Worm (Caenorhabditis elegans): ENCODE results near the gene C33H5.2.

C33H5.2 gene

ce11 chrIV:7774206-7774605, 30.6 kb upstream of the C33H5.2 start, which contains the start of the genes hcf-1 and swd-2.2:
Gene hcf-1, minus strand, starts transcription at chrIV:7774275.
Gene swd-2.2, plus strand, starts transcription at chrIV:7774411.
- TF ChIP-seq ets-7 (tag; optimal IDR thresholded peaks at IDR 0.05) (no peak), B0310.2 (tag; optimal IDR thresholded peaks at IDR 0.05) (no peak), F13C5.2 (tag; optimal IDR thresholded peaks at IDR 0.05) (no peak), pes-1 (GFP tag; IDR thresholded peaks at IDR 0.05) (no peak), hmg-4 (GFP tag; optimal IDR thresholded peaks at IDR 0.05) (no peak)

- TF ChIP-seq ama-1 (optimal IDR thresholded peaks at IDR 0.05) (no peak), hnd-1 (tag; optimal IDR thresholded peaks at IDR 0.05) (no peak), B0310.2 (tag; optimal IDR thresholded peaks at IDR 0.05) (no peak), ets-7 (tag; optimal IDR thresholded peaks at IDR 0.05) (no peak), scrt-1 (GFP tag; IDR thresholded peaks at IDR 0.05) (no peak), aly-1 (tag; optimal IDR thresholded peaks at IDR 0.05) (no peak), ceh-13 (GFP tag; optimal IDR thresholded peaks at IDR 0.05) (no peak), hmbx-1 (tag; optimal IDR thresholded peaks at IDR 0.05) (no peak), hmg-4 (GFP tag; optimal IDR thresholded peaks at IDR 0.05) (no peak), tbx-37 (GFP tag; conservative IDR thresholded peaks at IDR 0.05) (no peak), ceh-36 (tag; optimal IDR thresholded peaks at IDR 0.05) (no peak), pes-1 (GFP tag; IDR thresholded peaks at IDR 0.05) (no peak), F13C5.2 (tag; optimal IDR thresholded peaks at IDR 0.05) (no peak), tbx-11 (GFP tag; IDR thresholded peaks at IDR 0.05) (no peak), flt-1 (GFP tag; IDR thresholded peaks at IDR 0.05) (no peak), sea-1 (GFP tag; conservative IDR thresholded peaks at IDR 0.05) (no peak), tra-4 (tag; optimal IDR thresholded peaks at IDR 0.05) (no peak)
Observed at ce11 chrIV:7775725-7776124, 29.1 kb upstream of the C33H5.2 start, which contains the start of gene swd-2.1. Gene swd-2.1, plus strand, starts transcription at chrIV:7776025.

ce11 chrIV:7778865-7779264, 26.0 kb upstream of the C33H5.2 start, which contains the start of gene rpap-3:
Gene rpap-3, minus strand, starts transcription at chrIV:7778965.
- TF ChIP-seq scrt-1 (GFP tag; IDR thresholded peaks at IDR 0.05) (no peak), F13C5.2 (tag; optimal IDR thresholded peaks at IDR 0.05) (no peak), tra-4 (tag; optimal IDR thresholded peaks at IDR 0.05) (no peak), ama-1 (optimal IDR thresholded peaks at IDR 0.05) (no peak), ets-7 (tag; optimal IDR thresholded peaks at IDR 0.05) (no peak), B0310.2 (tag; optimal IDR thresholded peaks at IDR 0.05) (no peak), flt-1 (GFP tag; IDR thresholded peaks at IDR 0.05) (no peak), hmbx-1 (tag; optimal IDR thresholded peaks at IDR 0.05) (no peak), tbx-37 (GFP tag; conservative IDR thresholded peaks at IDR 0.05) (no peak), pes-1 (GFP tag; IDR thresholded peaks at IDR 0.05) (no peak), aly-1 (tag; optimal IDR thresholded peaks at IDR 0.05) (no peak), tbx-11 (GFP tag; IDR thresholded peaks at IDR 0.05) (no peak), ceh-13 (GFP tag; optimal IDR thresholded peaks at IDR 0.05) (no peak)

ce11 chrIV:7782292-7782691, 22.5 kb upstream of the C33H5.2 start, which contains the start of gene sec-10:
Gene sec-10, minus strand, starts transcription at chrIV:7782499.
- no peak for TF ChIP-seq aly-1 (tag; optimal IDR thresholded peaks at IDR 0.05)
- no peak for TF ChIP-seq tra-4 (tag; optimal IDR thresholded peaks at IDR 0.05)
- no peak for TF ChIP-seq hmg-4 (GFP tag; optimal IDR thresholded peaks at IDR 0.05)
- no peak for TF ChIP-seq F13C5.2 (tag; optimal IDR thresholded peaks at IDR 0.05)
- TF ChIP-seq tbx-37 (GFP tag; conservative IDR thresholded peaks at IDR 0.05): no peak
- no peak for TF ChIP-seq ceh-13 (GFP tag; optimal IDR thresholded peaks at IDR 0.05)
- no peak for TF ChIP-seq B0310.2 (tag; optimal IDR thresholded peaks at IDR 0.05)
- TF ChIP-seq pes-1 (GFP tag; IDR thresholded peaks at IDR 0.05): no peak
- no peak for TF ChIP-seq ets-7 (tag; optimal IDR thresholded peaks at IDR 0.05)
- no peak for TF ChIP-seq hnd-1 (tag; optimal IDR thresholded peaks at IDR 0.05)
- no peak for TF ChIP-seq ama-1 (optimal IDR thresholded peaks at IDR 0.05)
- no peak for TF ChIP-seq scrt-1 (GFP tag; IDR thresholded peaks at IDR 0.05)

- TF ChIP-seq hmbx-1 (tag; optimal IDR thresholded peaks at IDR 0.05): no peak
- TF ChIP-seq flt-1 (GFP tag; IDR thresholded peaks at IDR 0.05): no peak
Observed at ce11 chrIV:7783801-7784411, 20.9 kb upstream of the C33H5.2 start, which contains the start of gene tag-321. Gene tag-321, minus strand, starts transcription at chrIV:7783851.

ce11 chrIV:7785506-7786065, 19.3 kb upstream of the C33H5.2 start, which contains the start of gene tag-322:
Gene tag-322, minus strand, starts transcription at chrIV:7785556.
- TF ChIP-seq hmbx-1 (tag; optimal IDR thresholded peaks at IDR 0.05) (no peak), aly-1 (tag; optimal IDR thresholded peaks at IDR 0.05) (no peak), F13C5.2 (tag; optimal IDR thresholded peaks at IDR 0.05) (no peak), tbx-37 (GFP tag; conservative IDR thresholded peaks at IDR 0.05) (no peak), B0310.2 (tag; optimal IDR thresholded peaks at IDR 0.05) (no peak), ama-1 (optimal IDR thresholded peaks at IDR 0.05) (no peak), tbx-11 (GFP tag; IDR thresholded peaks at IDR 0.05) (no peak), ceh-13 (GFP tag; optimal IDR thresholded peaks at IDR 0.05) (no peak), flt-1 (GFP tag; IDR thresholded peaks at IDR 0.05) (no peak), hmg-4 (GFP tag; optimal IDR thresholded peaks at IDR 0.05) (no peak), hnd-1 (tag; optimal IDR thresholded peaks at IDR 0.05) (no peak), tra-4 (tag; optimal IDR thresholded peaks at IDR 0.05) (no peak), sea-1 (GFP tag; conservative IDR thresholded peaks at IDR 0.05) (no peak), scrt-1 (GFP tag; IDR thresholded peaks at IDR 0.05) (no peak), ets-7 (tag; optimal IDR thresholded peaks at IDR 0.05) (no peak), pes-1 (GFP tag; IDR thresholded peaks at IDR 0.05) (no peak), ceh-36 (tag; optimal IDR thresholded peaks at IDR 0.05) (no peak)

ce11 chrIV:7789521-7789949, 15.3 kb upstream of the C33H5.2 start, which contains the start of gene imp-3:
Gene imp-3, minus strand, starts transcription at chrIV:7789613.
- no peak for TF ChIP-seq aly-1 (tag; optimal IDR thresholded peaks at IDR 0.05)
- TF ChIP-seq sea-1 (GFP tag; conservative IDR thresholded peaks at IDR 0.05): 0 out of 2 replicates have a peak, but pooled peaks have one; percentile 21
- TF ChIP-seq ama-1 (optimal IDR thresholded peaks at IDR 0.05): peak; percentile 67

Measured in whole organism, early embryonic.